Fruit fly (Drosophila melanogaster): Measurements from ENCODE around the gene Ccp84Ae.

Gene Ccp84Ae

DNA sequence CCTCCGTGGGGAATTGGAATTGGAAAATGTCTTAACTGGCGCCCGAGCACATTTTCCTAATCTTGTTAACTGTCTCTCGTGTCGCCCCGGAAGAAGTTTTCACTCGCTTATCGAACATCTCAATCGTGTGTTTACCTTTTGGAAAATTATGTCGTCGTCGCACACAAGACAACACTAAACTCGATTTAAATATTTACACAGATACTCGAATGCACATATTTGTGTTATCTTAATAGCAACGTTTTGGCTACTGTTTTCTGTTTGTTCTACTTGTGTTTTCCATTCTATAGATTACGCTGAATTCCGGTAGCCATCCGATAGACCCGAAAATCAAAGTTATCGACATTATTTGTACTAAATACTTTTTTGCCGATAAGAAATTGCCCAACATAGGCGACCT is 24.3 kb downstream of the Ccp84Ae start (continued):
- TF ChIP-seq sens-2 (GFP tag; IDR thresholded peaks at IDR 0.05) (no peak), CG31224 (GFP tag; IDR thresholded peaks at IDR 0.05) (no peak), slp2 (GFP tag; optimal IDR thresholded peaks at IDR 0.05) (no peak), oc (tag; optimal IDR thresholded peaks at IDR 0.05) (no peak), Ada2b (GFP tag; IDR thresholded peaks at IDR 0.05) (no peak), zfh1 (GFP tag; IDR thresholded peaks at IDR 0.05) (no peak; the same call in 2 of the 3 replicates), Gsc (GFP tag; IDR thresholded peaks at IDR 0.05) (no peak), CG2889 (GFP tag; IDR thresholded peaks at IDR 0.05) (no peak), Med (GFP tag) (peak; percentile 77), Neu2 (GFP tag; optimal IDR thresholded peaks at IDR 0.05; ENCODE audit: borderline replicate concordance) (peak; percentile 90), Tbp (GFP tag; optimal IDR thresholded peaks at IDR 0.05) (no peak), Xrp1 (GFP tag; IDR thresholded peaks at IDR 0.05) (peak; percentile 69), PHDP (tag; optimal IDR thresholded peaks at IDR 0.05) (peak; percentile 38), mirr (GFP tag; optimal IDR thresholded peaks at IDR 0.05) (no peak), Spps (tag; optimal IDR thresholded peaks at IDR 0.05) (peak; percentile 61), Dip3 (GFP tag; optimal IDR thresholded peaks at IDR 0.05) (no peak), da (GFP tag; optimal IDR thresholded peaks at IDR 0.05) (peak; percentile 46), CG13624 (GFP tag; optimal IDR thresholded peaks at IDR 0.05) (no peak), ac (GFP tag; optimal IDR thresholded peaks at IDR 0.05) (peak; percentile 89), Hsf (GFP tag; optimal IDR thresholded peaks at IDR 0.05) (no peak), slou (GFP tag; optimal IDR thresholded peaks at IDR 0.05) (no peak), onecut (GFP tag; IDR thresholded peaks at IDR 0.05) (no peak), CG9437 (GFP tag; optimal IDR thresholded peaks at IDR 0.05) (no peak), CG3847 (GFP tag; IDR thresholded peaks at IDR 0.05) (no peak), pita (GFP tag; optimal IDR thresholded peaks at IDR 0.05) (no peak), Meics (GFP tag; optimal IDR thresholded peaks at IDR 0.05) (no peak), CG2116 (GFP tag; optimal IDR thresholded peaks at IDR 0.05) (peak; percentile 37), NC2β (GFP tag; optimal IDR thresholded peaks at IDR 0.05) (peak; percentile 55), ci (GFP tag; IDR thresholded peaks at IDR 0.05) (peak; percentile 53; the same call in 1 of the 3 replicates), CG14441 (GFP tag; IDR thresholded peaks at IDR 0.05) (no peak), nerfin-1 (tag; optimal IDR thresholded peaks at IDR 0.05) (peak; percentile 46), bcd (GFP tag; optimal IDR thresholded peaks at IDR 0.05) (no peak), trem (tag; optimal IDR thresholded peaks at IDR 0.05) (peak; percentile 44), Atf6 (GFP tag; IDR thresholded peaks at IDR 0.05) (no peak), CG17328 (GFP tag; IDR thresholded peaks at IDR 0.05) (no peak), CG2120 (GFP tag; optimal IDR thresholded peaks at IDR 0.05) (no peak), Hr39 (optimal IDR thresholded peaks at IDR 0.05) (no peak), Hand (GFP tag; optimal IDR thresholded peaks at IDR 0.05) (no peak), ranshi (GFP tag; IDR thresholded peaks at IDR 0.05) (0 out of 2 replicates have a peak, but pooled peaks have one; percentile 27), Kr (GFP tag; optimal IDR thresholded peaks at IDR 0.05) (peak; percentile 87), CG8290 (GFP tag; optimal IDR thresholded peaks at IDR 0.05) (peak; percentile 23), CG8290 (tag; optimal IDR thresholded peaks at IDR 0.05) (peak in 1 of 2 experiments; percentile 57), HLHmδ (GFP tag; optimal IDR thresholded peaks at IDR 0.05) (peak; percentile 25), psq (GFP tag; optimal IDR thresholded peaks at IDR 0.05) (no peak), shn (GFP tag; optimal IDR thresholded peaks at IDR 0.05) (no peak), dpn (GFP tag; optimal IDR thresholded peaks at IDR 0.05) (no peak), CG1832 (GFP tag; optimal IDR thresholded peaks at IDR 0.05) (no peak), dysf (GFP tag; IDR thresholded peaks at IDR 0.05) (no peak), NK7.1 (GFP tag; optimal IDR thresholded peaks at IDR 0.05) (no peak), zen2 (GFP tag; IDR thresholded peaks at IDR 0.05; ENCODE audit: partially characterized antibody) (no peak), CG18619 (GFP tag; optimal IDR thresholded peaks at IDR 0.05) (peak; percentile 7)
